Fruit fly (Drosophila melanogaster) whole organism, embryonic: ENCODE data around the gene Actbeta.

Source experiments
- Ada2b ChIP-seq: fragments of 200-800 bp; sonication (Bioruptor generic); IDR thresholded peaks from 2 replicates; pipeline ENCODE4 v1.3.6; 2022; ENCODE audit warnings: missing biosample characterization, missing genetic modification characterization
- CG10209 ChIP-seq: fragments of 200-800 bp; sonication (Bioruptor generic); optimal IDR thresholded peaks from 3 replicates; lab custom pipeline; 2017; ENCODE audit warnings: missing biosample characterization, mild to moderate bottlenecking, missing genetic modification characterization, missing genetic modification reagents
- CG10979 ChIP-seq: fragments of 200-800 bp; sonication (Bioruptor generic); optimal IDR thresholded peaks from 2 replicates; lab custom pipeline; 2018; ENCODE audit warnings: missing biosample characterization, mild to moderate bottlenecking, missing genetic modification characterization, moderate library complexity
- CG11504 ChIP-seq: fragments of 200-800 bp; sonication (Bioruptor generic); optimal IDR thresholded peaks from 3 replicates; lab custom pipeline; 2019; ENCODE audit warnings: missing biosample characterization, mild to moderate bottlenecking, missing genetic modification characterization, moderate library complexity
- CG12104 ChIP-seq: fragments of 200-800 bp; sonication (Bioruptor generic); optimal IDR thresholded peaks from 3 replicates; lab custom pipeline; 2016; ENCODE audit warnings: missing biosample characterization, missing genetic modification characterization
- CG13624 ChIP-seq: fragments of 200-800 bp; sonication (Bioruptor generic); optimal IDR thresholded peaks from 2 replicates; lab custom pipeline; 2016; ENCODE audit warnings: missing biosample characterization, missing genetic modification characterization
- CG15011 ChIP-seq: fragments of 200-800 bp; sonication (Bioruptor generic); optimal IDR thresholded peaks from 3 replicates; lab custom pipeline; 2018; ENCODE audit warnings: missing biosample characterization, mild to moderate bottlenecking, missing genetic modification characterization
- CG18011 ChIP-seq: fragments of 200-800 bp; sonication (Bioruptor generic); optimal IDR thresholded peaks from 2 replicates; lab custom pipeline; 2017; ENCODE audit warnings: missing biosample characterization, missing genetic modification characterization, mild to moderate bottlenecking, moderate library complexity, missing genotype
- CG30403 ChIP-seq: fragments of 200-800 bp; sonication (Bioruptor generic); optimal IDR thresholded peaks from 3 replicates; lab custom pipeline; 2016; ENCODE audit warnings: missing biosample characterization, missing genetic modification characterization
- CG33557 ChIP-seq: fragments of 200-800 bp; sonication (Bioruptor generic); optimal IDR thresholded peaks from 2 replicates; lab custom pipeline; 2019; ENCODE audit warnings: missing biosample characterization, mild to moderate bottlenecking, missing genetic modification characterization, moderate library complexity
- CG34224 ChIP-seq: fragments of 200-800 bp; sonication (Bioruptor generic); IDR thresholded peaks from 3 replicates; pipeline ENCODE4 v1.3.6; 2022; ENCODE audit warnings: missing biosample characterization, missing genetic modification characterization; ENCODE audit not compliant: partially characterized antibody
- CG6272 ChIP-seq: fragments of 200-800 bp; sonication (Bioruptor generic); IDR thresholded peaks from 2 replicates; pipeline ENCODE4 v1.3.6; 2022; ENCODE audit warnings: missing biosample characterization, missing genetic modification characterization
- CG6689 ChIP-seq: fragments of 200-800 bp; sonication (Bioruptor generic); IDR thresholded peaks from 2 replicates; pipeline ENCODE4 v1.3.6; 2022; ENCODE audit warnings: missing biosample characterization, missing genetic modification characterization
- CG7357 ChIP-seq: fragments of 200-800 bp; sonication (Bioruptor generic); IDR thresholded peaks from 3 replicates; pipeline ENCODE4 v1.3.6; 2022; ENCODE audit warnings: missing biosample characterization, missing genetic modification characterization
- CG8281 ChIP-seq: fragments of 200-800 bp; sonication (Bioruptor generic); optimal IDR thresholded peaks from 2 replicates; lab custom pipeline; 2018; ENCODE audit warnings: missing biosample characterization, mild to moderate bottlenecking, missing genetic modification characterization, moderate library complexity
- CG9609 ChIP-seq: fragments of 200-800 bp; sonication (Bioruptor generic); optimal IDR thresholded peaks from 3 replicates; lab custom pipeline; 2016; ENCODE audit warnings: missing biosample characterization, missing genetic modification characterization
- Dll ChIP-seq: fragments of 200-800 bp; sonication (Bioruptor generic); IDR thresholded peaks from 4 replicates; pipeline ENCODE4 v1.3.6; 2022; ENCODE audit warnings: missing biosample characterization, missing genetic modification characterization; ENCODE audit not compliant: partially characterized antibody
- Gsc ChIP-seq: fragments of 200-800 bp; sonication (Bioruptor generic); IDR thresholded peaks from 2 replicates; pipeline ENCODE4 v1.3.6; 2022; ENCODE audit warnings: missing biosample characterization, missing genetic modification characterization
- Hsf ChIP-seq: fragments of 200-800 bp; sonication (Bioruptor generic); optimal IDR thresholded peaks from 3 replicates; lab custom pipeline; 2016; ENCODE audit warnings: missing biosample characterization, missing genetic modification characterization
- MBD-R2 ChIP-seq: fragments of 200-800 bp; sonication (Bioruptor generic); IDR thresholded peaks from 2 replicates; pipeline ENCODE4 v1.3.6; 2022; ENCODE audit warnings: missing biosample characterization, missing genetic modification characterization
- Mrtf ChIP-seq: fragments of 200-800 bp; sonication (Bioruptor generic); IDR thresholded peaks from 3 replicates; pipeline ENCODE4 v1.3.6; 2022; ENCODE audit warnings: missing biosample characterization, missing genetic modification characterization
- NC2α ChIP-seq: fragments of 200-800 bp; sonication (Bioruptor generic); optimal IDR thresholded peaks from 2 replicates; lab custom pipeline; 2016; ENCODE audit warnings: missing biosample characterization, missing genetic modification characterization
- NFAT ChIP-seq: fragments of 200-800 bp; sonication (Bioruptor generic); IDR thresholded peaks from 2 replicates; pipeline ENCODE4 v1.3.6; 2022; ENCODE audit warnings: missing biosample characterization, missing genetic modification characterization
- Nf-YC ChIP-seq: fragments of 200-800 bp; optimal IDR thresholded peaks from 3 replicates; lab custom pipeline; 2019; ENCODE audit warnings: missing biosample characterization, mild to moderate bottlenecking, missing genetic modification characterization, moderate library complexity
- Opbp ChIP-seq: fragments of 200-800 bp; sonication (Bioruptor generic); IDR thresholded peaks from 3 replicates; pipeline ENCODE4 v1.3.6; 2022; ENCODE audit warnings: missing biosample characterization, missing genetic modification characterization; ENCODE audit not compliant: partially characterized antibody
- Ravus ChIP-seq: fragments of 200-800 bp; sonication (Bioruptor generic); IDR thresholded peaks from 2 replicates; pipeline ENCODE4 v1.3.6; 2022; ENCODE audit warnings: missing biosample characterization, missing genetic modification characterization
- Spps ChIP-seq: fragments of 200-800 bp; sonication (Bioruptor generic); optimal IDR thresholded peaks from 2 replicates; lab custom pipeline; 2018; ENCODE audit warnings: missing biosample characterization, mild to moderate bottlenecking, missing genetic modification characterization
- Trl ChIP-seq, 3 experiments: fragments of >200 bp in 2 of 3; fragments of 200-800 bp in 1 of 3; sonication (Bioruptor generic) in 1 of 3; optimal IDR thresholded peaks; 2 replicates in 1 of 3; 3 replicates in 2 of 3; lab custom pipeline; 2016 to 2017; ENCODE audit warnings: missing biosample characterization in 1 of 3, missing genetic modification characterization in 1 of 3
- ase ChIP-seq: fragments of 200-800 bp; sonication (Bioruptor generic); IDR thresholded peaks from 3 replicates; pipeline ENCODE4 v1.3.6; 2022; ENCODE audit warnings: missing biosample characterization, missing genetic modification characterization
- bigmax ChIP-seq: fragments of 200-800 bp; sonication (Bioruptor generic); optimal IDR thresholded peaks from 2 replicates; lab custom pipeline; 2018; ENCODE audit warnings: missing biosample characterization, mild to moderate bottlenecking, missing genetic modification characterization
- cad ChIP-seq: fragments of >200 bp; optimal IDR thresholded peaks from 2 replicates; lab custom pipeline; 2017; ENCODE audit warnings: missing biosample characterization, missing genetic modification characterization
- emc ChIP-seq: fragments of 200-800 bp; sonication (Bioruptor generic); optimal IDR thresholded peaks from 2 replicates; lab custom pipeline; 2016; ENCODE audit warnings: missing biosample characterization, missing genetic modification characterization
- fd96Cb ChIP-seq: fragments of 200-800 bp; sonication (Bioruptor generic); optimal IDR thresholded peaks from 2 replicates; lab custom pipeline; 2018; ENCODE audit warnings: missing biosample characterization, mild to moderate bottlenecking, missing genetic modification characterization, moderate library complexity
- gcm ChIP-seq: fragments of 200-800 bp; sonication (Bioruptor generic); optimal IDR thresholded peaks from 2 replicates; lab custom pipeline; 2019; ENCODE audit warnings: missing biosample characterization, mild to moderate bottlenecking, missing genetic modification characterization, moderate library complexity
- ham ChIP-seq: fragments of 200-800 bp; sonication (Bioruptor generic); IDR thresholded peaks from 2 replicates; pipeline ENCODE4 v1.3.6; 2022; ENCODE audit warnings: missing biosample characterization, missing genetic modification characterization
- jigr1 ChIP-seq: fragments of 200-800 bp; sonication (Bioruptor generic); IDR thresholded peaks from 3 replicates; pipeline ENCODE4 v1.3.6; 2022; ENCODE audit warnings: missing biosample characterization, missing genetic modification characterization
- nmo ChIP-seq: fragments of 200-800 bp; sonication (Bioruptor generic); optimal IDR thresholded peaks from 2 replicates; lab custom pipeline; 2018; ENCODE audit warnings: missing biosample characterization, mild to moderate bottlenecking, missing genetic modification characterization, moderate library complexity
- otp ChIP-seq: fragments of 200-800 bp; sonication (Bioruptor generic); IDR thresholded peaks from 3 replicates; pipeline ENCODE4, ENCODE4 v1.3.6; 2022; ENCODE audit warnings: missing biosample characterization, missing genetic modification characterization
- prd ChIP-seq, 3 experiments: fragments of >200 bp in 2 of 3; fragments of 200-800 bp in 1 of 3; sonication (Bioruptor generic) in 1 of 3; optimal IDR thresholded peaks in 2 of 3; IDR thresholded peaks in 1 of 3; 2 replicates in 2 of 3; 3 replicates in 1 of 3; pipeline versions ENCODE4 v1.3.6 to Lab custom; 2017 to 2022; ENCODE audit warnings: missing biosample characterization in 1 of 3, missing genetic modification characterization in 1 of 3
- pum ChIP-seq: fragments of 200-800 bp; sonication (Bioruptor generic); optimal IDR thresholded peaks from 2 replicates; lab custom pipeline; 2016; ENCODE audit warnings: missing biosample characterization, missing genetic modification characterization
- sima ChIP-seq: fragments of 200-800 bp; sonication (Bioruptor generic); optimal IDR thresholded peaks from 2 replicates; lab custom pipeline; 2016; ENCODE audit warnings: missing biosample characterization, missing genetic modification characterization
- sqz ChIP-seq: fragments of 200-800 bp; sonication (Bioruptor generic); optimal IDR thresholded peaks from 3 replicates; lab custom pipeline; 2018; ENCODE audit warnings: missing biosample characterization, mild to moderate bottlenecking, missing genetic modification characterization
- tio ChIP-seq: fragments of 200-800 bp; sonication (Bioruptor generic); optimal IDR thresholded peaks from 2 replicates; lab custom pipeline; 2017; ENCODE audit warnings: missing biosample characterization, missing genetic modification characterization, inconsistent platforms
- trh ChIP-seq: fragments of 200-800 bp; sonication (Bioruptor generic); optimal IDR thresholded peaks from 2 replicates; lab custom pipeline; 2016; ENCODE audit warnings: missing biosample characterization, missing genetic modification characterization
- ttk ChIP-seq: fragments of 200-800 bp; sonication (Bioruptor generic); IDR thresholded peaks from 2 replicates; pipeline ENCODE4 v2.1.2; 2022; ENCODE audit warnings: missing biosample characterization, missing genetic modification characterization
- twi ChIP-seq: fragments of 200-800 bp; optimal IDR thresholded peaks from 2 replicates; lab custom pipeline; 2019; ENCODE audit warnings: missing biosample characterization, mild to moderate bottlenecking, missing genetic modification characterization, moderate library complexity
- vfl ChIP-seq: fragments of 200-800 bp; sonication (Bioruptor generic); optimal IDR thresholded peaks from 2 replicates; lab custom pipeline; 2016; ENCODE audit warnings: missing biosample characterization, missing genetic modification characterization
- vvl ChIP-seq: fragments of 200-800 bp; sonication (Bioruptor generic); IDR thresholded peaks from 2 replicates; pipeline ENCODE4 v1.3.6; 2022; ENCODE audit warnings: missing biosample characterization, missing genetic modification characterization

Actbeta gene

dm6 chr4:1112867-1113769 is 28.5 kb upstream of the Actbeta start (continued):
- TF ChIP-seq Gsc (no peak), Ravus (GFP tag; lab: Robert Waterston, UW) (peak; percentile 69), gcm (GFP tag; lab: Kevin White, UChicago) (peak; percentile 94), vfl (peak; percentile 91), ttk (no peak; the same call in 1 of the 2 replicates), prd (optimal IDR thresholded peaks at IDR 0.05; lab: Kevin White, UChicago) (no peak), prd (GFP tag; IDR thresholded peaks at IDR 0.05; lab: Robert Waterston, UW) (no peak; the same call in 2 of the 3 replicates), emc (GFP tag; lab: Kevin White, UChicago) (peak; percentile 69), otp (GFP tag; lab: Robert Waterston, UW) (no peak), CG12104 (GFP tag; lab: Kevin White, UChicago) (peak; percentile 84), sima (peak; percentile 73), CG7357 (GFP tag; lab: Robert Waterston, UW) (peak; percentile 75), trh (GFP tag; lab: Kevin White, UChicago) (peak; percentile 85), CG18011 (GFP tag; lab: Kevin White, UChicago) (peak; percentile 82), Dll (GFP tag; lab: Robert Waterston, UW) (no peak), CG33557 (GFP tag; lab: Kevin White, UChicago) (peak; percentile 71), ase (GFP tag; lab: Robert Waterston, UW) (no peak; the same call in 2 of the 3 replicates), CG6272 (no peak), nmo (GFP tag; lab: Kevin White, UChicago) (peak; percentile 94), Mrtf (GFP tag; lab: Robert Waterston, UW) (no peak), CG6689 (no peak; the same call in 1 of the 2 replicates), cad (GFP tag; lab: Kevin White, UChicago) (no peak), CG13624 (GFP tag; lab: Kevin White, UChicago) (peak; percentile 91), Trl (optimal IDR thresholded peaks at IDR 0.05; lab: Kevin White, UChicago) (no peak), Trl (GFP tag; optimal IDR thresholded peaks at IDR 0.05; lab: Kevin White, UChicago) (peak; percentile 94), CG10209 (GFP tag; lab: Kevin White, UChicago) (peak; percentile 94), bigmax (GFP tag; lab: Kevin White, UChicago) (no peak), NC2α (GFP tag; lab: Kevin White, UChicago) (peak; percentile 80), pum (peak; percentile 92), CG34224 (GFP tag; lab: Robert Waterston, UW) (no peak), CG9609 (GFP tag; lab: Kevin White, UChicago) (peak; percentile 93), Hsf (GFP tag; lab: Kevin White, UChicago) (peak; percentile 96), vvl (GFP tag; lab: Robert Waterston, UW) (no peak), CG30403 (peak; percentile 94), CG11504 (tag; lab: Kevin White, UChicago) (no peak), tio (GFP tag; lab: Kevin White, UChicago) (peak; percentile 92), Ada2b (GFP tag; lab: Robert Waterston, UW) (no peak; the same call in 1 of the 2 replicates), CG8281 (tag; lab: Kevin White, UChicago) (no peak), ham (GFP tag; lab: Robert Waterston, UW) (no peak), CG15011 (GFP tag; lab: Kevin White, UChicago) (peak; percentile 69), MBD-R2 (GFP tag; lab: Robert Waterston, UW) (no peak; the same call in 1 of the 2 replicates), Opbp (no peak), Spps (peak; percentile 87), NFAT (GFP tag; lab: Robert Waterston, UW) (no peak), CG10979 (peak; percentile 94), sqz (peak; percentile 66), fd96Cb (peak; percentile 94), twi (tag; lab: Kevin White, UChicago) (no peak), jigr1 (GFP tag; lab: Robert Waterston, UW) (no peak; the same call in 2 of the 3 replicates), Nf-YC (tag; lab: Kevin White, UChicago) (peak; percentile 64)
